Fruit fly (Drosophila melanogaster): ENCODE data around the gene CG6726.

- TF ChIP-seq Hr83 (GFP tag; optimal IDR thresholded peaks at IDR 0.05; ENCODE audit: poor library complexity, severe bottlenecking) (no peak), OdsH (GFP tag; optimal IDR thresholded peaks at IDR 0.05) (no peak), usp (GFP tag; optimal IDR thresholded peaks at IDR 0.05) (no peak), Myc (optimal IDR thresholded peaks at IDR 0.05) (no peak), lola (GFP tag; optimal IDR thresholded peaks at IDR 0.05) (no peak), fru (GFP tag; optimal IDR thresholded peaks at IDR 0.05) (no peak), woc (GFP tag; optimal IDR thresholded peaks at IDR 0.05) (no peak)
Observed at dm6 chr3R:23056113-23056512, 35.4 kb upstream of the CG6726 start.

Measured in whole organism, wandering third instar larva.